4 fruit fly cellular contexts compared by ENCODE assay signal in the genomic region with DNA sequence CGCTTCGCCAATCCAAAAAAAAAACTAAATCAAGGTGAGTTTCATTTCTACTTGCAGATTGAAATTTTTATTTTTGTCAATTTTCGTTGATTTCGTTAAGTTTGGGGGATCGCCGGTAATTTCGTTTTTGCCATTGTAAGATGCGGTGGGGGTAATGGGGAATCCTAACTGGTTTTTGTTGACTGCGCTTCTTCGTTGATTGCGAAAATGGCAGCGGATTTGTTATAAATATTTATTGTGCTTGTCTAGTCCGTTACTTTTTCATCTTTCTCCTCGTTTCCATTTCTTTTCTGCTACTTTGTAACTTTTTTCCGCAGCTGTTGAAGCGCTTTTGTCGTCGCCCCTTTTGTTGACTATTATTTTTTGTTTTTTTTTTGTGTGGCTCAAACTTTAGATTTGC.
TF ChIP-seq lines count a peak whose summit lies in the region.

No protein-coding gene starts in this region.

- TF ChIP-seq CTCF in whole organism, embryonic (GFP tag; optimal IDR thresholded peaks at IDR 0.05; lab: Kevin White, UChicago): no peak

TF ChIP-seq in whole organism, adult, 20 proteins besides CTCF, POLR2A, EP300 and RAD21:
- no peak for TF ChIP-seq ovo (GFP tag; optimal IDR thresholded peaks at IDR 0.05; lab: Kevin White, UChicago)
- no peak for TF ChIP-seq bab1 (GFP tag; optimal IDR thresholded peaks at IDR 0.05; lab: Kevin White, UChicago)
- TF ChIP-seq Hr96 (GFP tag; optimal IDR thresholded peaks at IDR 0.05; lab: Kevin White, UChicago): no peak
- no peak for TF ChIP-seq Clk (GFP tag; optimal IDR thresholded peaks at IDR 0.05; lab: Kevin White, UChicago)
- TF ChIP-seq CG7045 (GFP tag; optimal IDR thresholded peaks at IDR 0.05; lab: Kevin White, UChicago): no peak
- TF ChIP-seq cnc (optimal IDR thresholded peaks at IDR 0.05; lab: Kevin White, UChicago): no peak
- TF ChIP-seq tj (GFP tag; optimal IDR thresholded peaks at IDR 0.05; lab: Kevin White, UChicago): peak; percentile 60

TF ChIP-seq in whole organism, embryonic, 481 proteins besides CTCF, POLR2A, EP300 and RAD21 (continues in another document):
- TF ChIP-seq CG17361 (GFP tag; IDR thresholded peaks at IDR 0.05; lab: Robert Waterston, UW) (0 out of 3 replicates have a peak, but pooled peaks have one; percentile 0), CG31441 (GFP tag; IDR thresholded peaks at IDR 0.05; lab: Robert Waterston, UW) (no peak), Ada2b (GFP tag; IDR thresholded peaks at IDR 0.05; lab: Robert Waterston, UW) (no peak), zf30C (GFP tag; optimal IDR thresholded peaks at IDR 0.05; lab: Kevin White, UChicago) (no peak), Stat92E (GFP tag; optimal IDR thresholded peaks at IDR 0.05; lab: Kevin White, UChicago) (peak in 1 of 3 experiments; percentile 12), danr (GFP tag; IDR thresholded peaks at IDR 0.05; lab: Robert Waterston, UW) (no peak), rib (GFP tag; IDR thresholded peaks at IDR 0.05; lab: Robert Waterston, UW) (no peak), CG11560 (tag; IDR thresholded peaks at IDR 0.05; lab: Robert Waterston, UW) (no peak), zen2 (GFP tag; IDR thresholded peaks at IDR 0.05; lab: Robert Waterston, UW; ENCODE audit: partially characterized antibody) (no peak), Ets65A (GFP tag; lab: Kevin White, UChicago) (no peak), jumu (GFP tag; optimal IDR thresholded peaks at IDR 0.05; lab: Kevin White, UChicago) (no peak), CG31224 (GFP tag; IDR thresholded peaks at IDR 0.05; lab: Robert Waterston, UW) (no peak), dati (GFP tag; IDR thresholded peaks at IDR 0.05; lab: Robert Waterston, UW) (0 out of 2 replicates have a peak, but pooled peaks have one; percentile 17), CG11456 (GFP tag; IDR thresholded peaks at IDR 0.05; lab: Robert Waterston, UW) (no peak), Mad (GFP tag; optimal IDR thresholded peaks at IDR 0.05; lab: Kevin White, UChicago) (no peak), Fer2 (tag; optimal IDR thresholded peaks at IDR 0.05; lab: Kevin White, UChicago) (no peak), tup (GFP tag; optimal IDR thresholded peaks at IDR 0.05; lab: Kevin White, UChicago) (no peak), crc (GFP tag; optimal IDR thresholded peaks at IDR 0.05; lab: Kevin White, UChicago) (no peak), E2f2 (GFP tag; IDR thresholded peaks at IDR 0.05; lab: Robert Waterston, UW) (no peak), CG18764 (GFP tag; optimal IDR thresholded peaks at IDR 0.05; lab: Kevin White, UChicago) (no peak), CG13287 (GFP tag; IDR thresholded peaks at IDR 0.05; lab: Robert Waterston, UW; ENCODE audit: partially characterized antibody) (0 out of 2 replicates have a peak, but pooled peaks have one; percentile 1), unpg (GFP tag; optimal IDR thresholded peaks at IDR 0.05; lab: Kevin White, UChicago) (no peak), CG2875 (GFP tag; optimal IDR thresholded peaks at IDR 0.05; lab: Kevin White, UChicago) (no peak), H15 (GFP tag; IDR thresholded peaks at IDR 0.05; lab: Robert Waterston, UW) (no peak), Dbx (GFP tag; IDR thresholded peaks at IDR 0.05; lab: Robert Waterston, UW) (0 out of 3 replicates have a peak, but pooled peaks have one; percentile 3), hb (GFP tag; IDR thresholded peaks at IDR 0.05; lab: Robert Waterston, UW; ENCODE audit: partially characterized antibody) (0 out of 3 replicates have a peak, but pooled peaks have one; percentile 5)

TF ChIP-seq in whole organism, prepupa, 60 proteins besides CTCF, POLR2A, EP300 and RAD21:
- TF ChIP-seq CG11902 (GFP tag; optimal IDR thresholded peaks at IDR 0.05; lab: Kevin White, UChicago) (no peak), Sox14 (GFP tag; optimal IDR thresholded peaks at IDR 0.05; lab: Kevin White, UChicago) (no peak), CG15336 (GFP tag; IDR thresholded peaks at IDR 0.05; lab: Robert Waterston, UW) (0 out of 2 replicates have a peak, but pooled peaks have one; percentile 30), fkh (GFP tag; optimal IDR thresholded peaks at IDR 0.05; lab: Kevin White, UChicago) (peak; percentile 2), eg (GFP tag; IDR thresholded peaks at IDR 0.05; lab: Robert Waterston, UW) (0 out of 3 replicates have a peak, but pooled peaks have one; percentile 3), dac (GFP tag; optimal IDR thresholded peaks at IDR 0.05; lab: Kevin White, UChicago) (no peak)
TF ChIP-seq in whole organism, prepupa: peak in this region for 3.

TF ChIP-seq in whole organism, wandering third instar larva, 38 proteins besides CTCF, POLR2A, EP300 and RAD21:
- no peak for TF ChIP-seq OdsH (GFP tag; optimal IDR thresholded peaks at IDR 0.05; lab: Kevin White, UChicago)
- TF ChIP-seq Rel (GFP tag; optimal IDR thresholded peaks at IDR 0.05; lab: Kevin White, UChicago): no peak
- peak; percentile 21 for TF ChIP-seq Rel (tag; optimal IDR thresholded peaks at IDR 0.05; lab: Kevin White, UChicago)
TF ChIP-seq in whole organism, wandering third instar larva: peak in this region for 1.
